Worm (Caenorhabditis elegans): Measurements from ENCODE around the gene ugt-13.

Gene ugt-13

DNA sequence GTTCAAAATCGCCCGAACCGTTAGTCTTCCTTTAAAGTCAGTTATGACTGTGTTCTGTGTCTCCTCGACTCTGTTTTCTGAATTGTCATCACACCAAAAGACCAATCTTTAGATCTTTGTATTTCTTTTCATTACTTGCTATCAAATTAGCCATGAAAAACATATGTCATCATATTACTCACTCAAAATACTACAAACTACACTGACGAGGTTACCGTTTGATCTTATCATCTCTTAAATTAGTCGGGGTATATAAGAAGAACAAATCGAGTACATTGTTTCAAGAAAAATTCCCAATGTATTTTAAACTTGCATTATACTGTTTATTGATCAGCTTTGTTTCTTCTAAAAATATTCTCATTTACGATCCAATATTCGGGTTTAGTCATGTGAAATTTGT is at the start of gene ugt-13:
ugt-13 (plus strand) TSS at position 294 of the 400 bp plus-strand sequence.
- TF ChIP-seq W03F9.2 (tag; optimal IDR thresholded peaks at IDR 0.05): no peak
- no peak for TF ChIP-seq him-1 (tag; optimal IDR thresholded peaks at IDR 0.05)
- TF ChIP-seq dao-5 (tag; optimal IDR thresholded peaks at IDR 0.05): no peak

- TF ChIP-seq dao-5 (tag; optimal IDR thresholded peaks at IDR 0.05) (no peak), him-1 (tag; optimal IDR thresholded peaks at IDR 0.05) (no peak), W03F9.2 (tag; optimal IDR thresholded peaks at IDR 0.05) (no peak)
Measured at ce11 chrV:4860525-4860924, 48.2 kb upstream of the ugt-13 start.

ce11 chrV:4862737-4863136 is 45.9 kb upstream of the ugt-13 start, which contains the start of gene C37H5.13:
Gene C37H5.13, minus strand, starts transcription at chrV:4862965.
- TF ChIP-seq dao-5 (tag; optimal IDR thresholded peaks at IDR 0.05): no peak
- TF ChIP-seq him-1 (tag; optimal IDR thresholded peaks at IDR 0.05): no peak
- no peak for TF ChIP-seq W03F9.2 (tag; optimal IDR thresholded peaks at IDR 0.05)

DNA sequence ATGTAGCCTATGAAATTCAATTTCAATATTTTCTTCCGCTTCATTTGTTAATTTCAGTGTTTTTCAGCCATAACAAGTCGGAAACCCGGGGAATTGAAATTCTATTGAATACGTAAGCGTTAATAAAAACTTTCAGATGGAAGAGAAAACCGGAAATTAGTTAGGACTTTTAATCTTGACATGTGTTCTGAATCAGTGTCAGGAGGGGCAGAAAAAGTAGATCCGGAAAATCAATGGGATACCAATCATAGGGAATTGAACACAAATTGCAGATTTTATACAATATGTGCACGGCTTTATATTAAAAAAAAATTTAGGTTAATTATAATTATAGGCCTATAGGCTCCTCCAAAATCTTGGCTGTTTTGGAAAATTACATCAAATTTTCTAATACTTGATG is 44.4 kb upstream of the ugt-13 start:
- no peak for TF ChIP-seq dao-5 (tag; optimal IDR thresholded peaks at IDR 0.05)
- no peak for TF ChIP-seq W03F9.2 (tag; optimal IDR thresholded peaks at IDR 0.05)
- no peak for TF ChIP-seq him-1 (tag; optimal IDR thresholded peaks at IDR 0.05)

DNA sequence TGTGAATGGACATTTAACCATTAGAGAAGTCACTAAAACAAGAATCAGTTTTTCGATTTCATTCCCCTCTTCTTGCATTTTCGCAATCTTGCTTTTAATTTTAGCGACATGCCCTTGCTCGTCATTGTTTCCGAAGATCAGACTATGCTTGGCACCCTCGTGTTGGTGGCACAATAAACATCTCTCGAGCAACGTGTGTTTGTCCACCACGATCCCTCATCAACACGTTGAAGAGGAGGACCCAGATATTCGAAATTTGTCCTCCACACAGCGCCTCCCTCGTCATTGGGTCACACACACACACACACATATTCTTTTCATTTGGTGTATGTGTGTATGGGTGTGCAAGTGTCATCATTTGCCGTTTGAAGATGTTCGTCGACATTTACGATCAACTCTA is 43.3 kb upstream of the ugt-13 start, which contains the start of gene srd-32:
srd-32 (plus strand) TSS at position 301 of the 400 bp plus-strand sequence.
- no peak for TF ChIP-seq him-1 (tag; optimal IDR thresholded peaks at IDR 0.05)
- no peak for TF ChIP-seq W03F9.2 (tag; optimal IDR thresholded peaks at IDR 0.05)
- no peak for TF ChIP-seq dao-5 (tag; optimal IDR thresholded peaks at IDR 0.05)

ce11 chrV:4867535-4867934 is 41.1 kb upstream of the ugt-13 start:
- no peak for TF ChIP-seq dao-5 (tag; optimal IDR thresholded peaks at IDR 0.05)
- no peak for TF ChIP-seq W03F9.2 (tag; optimal IDR thresholded peaks at IDR 0.05)
- no peak for TF ChIP-seq him-1 (tag; optimal IDR thresholded peaks at IDR 0.05)

DNA sequence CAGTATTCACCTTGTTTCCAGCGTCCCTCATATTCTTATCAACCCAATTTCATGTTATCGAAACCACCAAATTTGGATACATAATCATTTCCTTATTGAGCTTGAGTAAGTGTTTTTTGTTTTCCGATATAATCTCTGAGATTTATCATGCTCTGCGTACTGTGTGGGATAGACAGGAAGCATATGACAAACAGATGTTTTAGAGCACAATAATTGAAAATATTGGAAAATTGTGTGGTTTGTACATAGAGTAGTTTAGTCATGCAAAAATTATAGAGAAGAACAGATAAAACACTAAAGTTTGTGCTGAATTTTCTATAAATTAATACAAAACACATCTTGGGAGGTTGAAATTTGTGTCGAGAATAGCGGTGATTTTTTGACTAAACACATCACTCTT is 40.0 kb upstream of the ugt-13 start:
- no peak for TF ChIP-seq dao-5 (tag; optimal IDR thresholded peaks at IDR 0.05)
- no peak for TF ChIP-seq him-1 (tag; optimal IDR thresholded peaks at IDR 0.05)
- TF ChIP-seq W03F9.2 (tag; optimal IDR thresholded peaks at IDR 0.05): no peak

- TF ChIP-seq him-1 (tag; optimal IDR thresholded peaks at IDR 0.05) (no peak), W03F9.2 (tag; optimal IDR thresholded peaks at IDR 0.05) (no peak), dao-5 (tag; optimal IDR thresholded peaks at IDR 0.05) (no peak)
Measured at ce11 chrV:4870627-4871026, 38.1 kb upstream of the ugt-13 start.

- TF ChIP-seq dao-5 (tag; optimal IDR thresholded peaks at IDR 0.05) (no peak), him-1 (tag; optimal IDR thresholded peaks at IDR 0.05) (no peak), W03F9.2 (tag; optimal IDR thresholded peaks at IDR 0.05) (no peak)
Measured at ce11 chrV:4871992-4872391, 36.7 kb upstream of the ugt-13 start, which contains the start of gene srd-33. Gene srd-33, plus strand, starts transcription at chrV:4872292.

ce11 chrV:4877587-4877986 is 31.1 kb upstream of the ugt-13 start, which contains the start of gene T19H12.6:
Gene T19H12.6, minus strand, starts transcription at chrV:4877687.
- TF ChIP-seq him-1 (tag; optimal IDR thresholded peaks at IDR 0.05) (no peak), W03F9.2 (tag; optimal IDR thresholded peaks at IDR 0.05) (no peak), dao-5 (tag; optimal IDR thresholded peaks at IDR 0.05) (no peak)

DNA sequence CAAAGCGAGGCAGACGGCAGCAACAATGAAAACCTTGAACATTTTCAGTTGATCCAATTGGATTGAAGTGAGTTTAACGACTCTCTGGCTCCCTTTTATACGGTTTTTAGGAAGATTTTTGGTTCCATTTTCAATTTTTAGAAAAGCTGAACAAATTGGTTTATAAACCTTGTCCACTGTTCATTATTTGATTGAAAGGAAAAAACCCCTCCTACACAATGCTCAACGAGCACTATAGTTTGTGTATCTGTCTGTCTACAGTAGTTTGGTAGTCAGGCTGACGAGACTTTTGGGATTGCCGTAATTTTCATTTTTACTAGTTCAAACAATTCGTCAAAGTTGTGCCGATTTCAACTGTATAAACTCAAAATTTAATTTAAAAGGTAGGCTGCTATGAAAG is 29.4 kb upstream of the ugt-13 start, which contains the start of gene T19H12.15:
T19H12.15 (minus strand) TSS at position 101 of the 400 bp plus-strand sequence.
- TF ChIP-seq dao-5 (tag; optimal IDR thresholded peaks at IDR 0.05) (no peak), him-1 (tag; optimal IDR thresholded peaks at IDR 0.05) (no peak), W03F9.2 (tag; optimal IDR thresholded peaks at IDR 0.05) (no peak)

- TF ChIP-seq dao-5 (tag; optimal IDR thresholded peaks at IDR 0.05) (no peak), him-1 (tag; optimal IDR thresholded peaks at IDR 0.05) (no peak), W03F9.2 (tag; optimal IDR thresholded peaks at IDR 0.05) (no peak)
Measured at ce11 chrV:4881377-4881776, 27.3 kb upstream of the ugt-13 start, which contains the start of gene str-32. Gene str-32, minus strand, starts transcription at chrV:4881477.

- TF ChIP-seq W03F9.2 (tag; optimal IDR thresholded peaks at IDR 0.05) (no peak), him-1 (tag; optimal IDR thresholded peaks at IDR 0.05) (no peak), dao-5 (tag; optimal IDR thresholded peaks at IDR 0.05) (no peak)
Measured at ce11 chrV:4884490-4884889, 24.2 kb upstream of the ugt-13 start, which contains the start of gene T19H12.12. Gene T19H12.12, plus strand, starts transcription at chrV:4884790.

DNA sequence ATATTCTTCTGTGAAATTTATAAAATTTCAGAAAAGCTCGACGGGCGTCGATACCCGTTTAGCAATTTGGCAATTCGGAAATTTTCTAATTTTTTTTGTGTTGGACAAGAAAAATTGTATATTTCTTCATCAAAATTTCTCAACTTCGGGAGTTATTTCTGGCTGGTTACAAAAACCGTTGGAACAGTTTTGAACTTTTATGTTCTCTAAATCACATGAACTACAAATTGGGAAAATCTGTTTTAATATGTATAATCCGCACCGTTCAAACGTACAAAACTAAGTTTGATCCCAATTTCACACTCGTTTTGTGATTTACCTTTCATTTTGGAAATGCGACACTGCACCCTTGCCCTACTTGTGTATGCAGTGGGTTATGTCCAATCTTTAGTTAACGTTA is 23.3 kb upstream of the ugt-13 start, which contains the start of gene T19H12.3:
T19H12.3 (plus strand) TSS at position 301 of the 400 bp plus-strand sequence.
- TF ChIP-seq him-1 (tag; optimal IDR thresholded peaks at IDR 0.05) (no peak), dao-5 (tag; optimal IDR thresholded peaks at IDR 0.05) (no peak), W03F9.2 (tag; optimal IDR thresholded peaks at IDR 0.05) (no peak)

DNA sequence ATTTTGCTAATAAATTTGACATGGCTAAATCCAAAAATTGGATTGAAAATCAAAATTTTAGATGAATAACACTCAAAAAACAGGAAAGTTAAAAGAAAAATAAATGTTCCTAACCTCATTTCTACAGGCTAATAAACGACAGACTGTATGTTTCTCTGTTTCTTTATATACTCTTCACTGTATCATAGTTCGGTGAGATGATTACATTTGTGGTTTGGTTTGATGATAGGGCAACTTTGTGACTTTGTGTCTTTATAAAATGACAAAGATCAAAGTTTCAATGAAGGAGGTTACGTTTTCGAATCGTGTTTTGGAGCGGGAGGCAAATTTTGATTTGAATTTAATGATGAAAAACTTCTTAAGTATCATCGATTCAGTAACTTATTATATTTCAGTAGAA is 19.2 kb upstream of the ugt-13 start, which contains the start of gene ugt-12:
ugt-12 (minus strand) TSS at position 153 of the 400 bp plus-strand sequence.
- TF ChIP-seq W03F9.2 (tag; optimal IDR thresholded peaks at IDR 0.05): no peak

All from whole organism, L4/young adult.